Fruit fly (Drosophila melanogaster) Kc167 (cell line): ENCODE data around the gene Hsp60A.

Experiments used
- Sin3A ChIP-seq: fragments of >200 bp; optimal IDR thresholded peaks from 2 replicates; lab custom pipeline; 2018; ENCODE audit warnings: missing external identifiers
- insv ChIP-seq: fragments of >200 bp; optimal IDR thresholded peaks from 3 replicates; lab custom pipeline; 2018; ENCODE audit warnings: missing external identifiers
- ttk ChIP-seq: sonication (Bioruptor generic); optimal IDR thresholded peaks from 2 replicates; lab custom pipeline; 2017; ENCODE audit warnings: missing external identifiers

DNA sequence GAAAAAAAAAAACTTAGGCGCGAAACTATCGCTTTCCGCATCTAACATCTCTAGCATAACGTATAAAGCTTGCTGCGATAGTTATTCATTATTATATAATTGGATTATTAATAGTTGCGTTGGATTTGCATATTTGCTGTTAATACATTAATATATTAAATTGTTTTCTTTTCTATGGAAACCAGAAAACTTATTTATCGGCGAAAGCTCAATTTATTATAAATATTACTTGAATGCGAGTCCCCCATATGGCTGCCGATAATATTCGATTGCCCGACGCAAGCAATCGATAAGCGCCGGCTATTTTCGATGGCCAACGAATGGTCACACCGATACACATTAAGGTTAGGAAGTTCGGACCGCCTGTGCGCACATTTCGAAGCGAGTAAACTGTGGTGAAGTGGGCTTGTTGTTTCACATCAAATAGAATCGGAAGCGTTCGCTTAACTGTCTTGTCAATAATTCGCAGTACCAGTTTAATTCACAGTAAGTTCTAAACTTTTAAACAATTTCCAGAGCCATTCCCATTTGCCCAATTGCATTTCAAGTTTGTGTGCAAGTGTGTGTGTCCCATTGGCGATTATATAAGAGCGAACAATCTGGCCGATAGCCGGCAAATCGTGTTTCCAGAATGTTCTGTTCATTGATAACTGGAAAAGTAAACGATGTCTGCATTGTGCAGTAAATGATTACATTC lies at the start of gene Hsp60A:
- TF ChIP-seq ttk (lab: Kevin White, UChicago) (no peak), Sin3A (lab: Kevin White, UChicago) (no peak), insv (no peak)
